Worm (Caenorhabditis elegans) whole organism, midembryonic: ENCODE data around the gene F38B7.11.

ENCODE experiments used
- T22C8.4 ChIP-seq: fragments of 200-800 bp; sonication (Bioruptor generic); IDR thresholded peaks from 2 replicates; pipeline ENCODE4 v1.3.6; 2022; ENCODE audit warnings: missing genetic modification characterization, missing compliant biosample characterization
- cog-1 ChIP-seq: sonication (generic microtip); optimal IDR thresholded peaks from 2 replicates; lab custom pipeline; 2016; ENCODE audit warnings: missing genetic modification characterization, missing compliant biosample characterization
- flt-1 ChIP-seq: fragments of 200-800 bp; sonication (Bioruptor generic); IDR thresholded peaks from 2 replicates; pipeline ENCODE4 v1.3.6; 2022; ENCODE audit warnings: missing genetic modification characterization, missing compliant biosample characterization
- med-1 ChIP-seq: sonication (generic microtip); optimal IDR thresholded peaks from 2 replicates; lab custom pipeline; 2017; ENCODE audit warnings: missing genetic modification characterization, mild to moderate bottlenecking, missing compliant biosample characterization, antibody characterized with exemption, missing genetic modification reagents; ENCODE audit not compliant: insufficient read depth
- ref-1 ChIP-seq: fragments of 200-800 bp; sonication (Bioruptor generic); conservative IDR thresholded peaks from 2 replicates; pipeline ENCODE4 v1.3.6; 2022; ENCODE audit warnings: missing genetic modification reagents, missing genetic modification characterization, missing compliant biosample characterization
- tab-1 ChIP-seq: fragments of 200-800 bp; sonication (Bioruptor generic); IDR thresholded peaks from 2 replicates; pipeline ENCODE4 v1.3.6; 2022; ENCODE audit warnings: missing genetic modification characterization, missing compliant biosample characterization
- ztf-23 ChIP-seq: fragments of 200-800 bp; sonication (Bioruptor generic); IDR thresholded peaks from 2 replicates; pipeline ENCODE4 v1.3.6; 2022; ENCODE audit warnings: missing genetic modification reagents, missing genetic modification characterization, missing compliant biosample characterization

- TF ChIP-seq ref-1 (GFP tag; lab: Robert Waterston, UW) (no peak), cog-1 (tag; lab: Kevin White, UChicago) (no peak), flt-1 (GFP tag; lab: Robert Waterston, UW) (no peak), tab-1 (no peak), T22C8.4 (GFP tag; lab: Robert Waterston, UW) (no peak), med-1 (GFP tag; lab: Kevin White, UChicago) (no peak), ztf-23 (GFP tag; lab: Robert Waterston, UW) (no peak)
Measured at ce11 chrV:11562643-11563042, 15.7 kb downstream of the F38B7.11 start, which contains the start of gene srx-86.
